Fruit fly (Drosophila melanogaster): Measurements from ENCODE around the gene mRpS22.
"Not testable (repeated sequence)": the region's sequence is repeated elsewhere in the genome, so short reads cannot be mapped to it uniquely, and the experiment has no call there.

Gene mRpS22

dm6 chr3R:27959145-27959544 is 42.4 kb downstream of the mRpS22 start, which contains the start of the genes CG42487 and CG4884:
Gene CG42487, minus strand, starts transcription at chr3R:27959245.
Gene CG4884, minus strand, starts transcription at chr3R:27959245.
- not testable (repeated sequence) for TF ChIP-seq CG6765 (GFP tag; optimal IDR thresholded peaks at IDR 0.05); dati (GFP tag; IDR thresholded peaks at IDR 0.05); aop (GFP tag; IDR thresholded peaks at IDR 0.05)

- not testable (repeated sequence) for TF ChIP-seq eve (GFP tag; optimal IDR thresholded peaks at IDR 0.05); CG17912 (GFP tag; optimal IDR thresholded peaks at IDR 0.05); gt (GFP tag; IDR thresholded peaks at IDR 0.05)
These were observed 43.8 kb downstream of the mRpS22 start, which contains the start of gene CG31253 for dm6 chr3R:27960473-27960872. Gene CG31253, minus strand, starts transcription at chr3R:27960573.

dm6 chr3R:27963119-27963518 is 46.4 kb downstream of the mRpS22 start, which contains the start of the genes CG31131 and CG4849:
Gene CG31131, minus strand, starts transcription at chr3R:27963219.
Gene CG4849, plus strand, starts transcription at chr3R:27963415.
- not testable (repeated sequence) for TF ChIP-seq klu (GFP tag; IDR thresholded peaks at IDR 0.05); BEAF-32 (GFP tag; optimal IDR thresholded peaks at IDR 0.05); Taf1 (GFP tag; IDR thresholded peaks at IDR 0.05)

Data from whole organism, embryonic.